Worm (Caenorhabditis elegans) whole organism, early embryonic: Measurements from ENCODE around the gene Y42G9A.1.

Experiments used
- aly-1 ChIP-seq: sonication (generic microtip); optimal IDR thresholded peaks from 2 replicates; lab custom pipeline; 2016; ENCODE audit warnings: missing genetic modification characterization, missing compliant biosample characterization
- ama-1 ChIP-seq: fragments of 150-350 bp; optimal IDR thresholded peaks from 2 replicates; lab custom pipeline; 2014
- pes-1 ChIP-seq: fragments of 200-800 bp; sonication (Bioruptor generic); IDR thresholded peaks from 2 replicates; pipeline ENCODE4 v1.3.6; 2022; ENCODE audit warnings: missing genetic modification reagents, missing genetic modification characterization, missing compliant biosample characterization
- tra-4 ChIP-seq: sonication (generic microtip); optimal IDR thresholded peaks from 2 replicates; lab custom pipeline; 2017; ENCODE audit warnings: missing genetic modification characterization, missing compliant biosample characterization

ce11 chrIII:6147903-6148302, 1.9 kb upstream of the Y42G9A.1 start, which contains the start of gene Y42G9A.2:
- TF ChIP-seq ama-1: no peak
- no peak for TF ChIP-seq aly-1 (tag; lab: Kevin White, UChicago)
- no peak for TF ChIP-seq pes-1
- TF ChIP-seq tra-4 (tag; lab: Kevin White, UChicago): no peak
